Worm (Caenorhabditis elegans) whole organism, L3 larva: Measurements from ENCODE around the gene nfya-1.

ENCODE experiments used
- fos-1 ChIP-seq: fragments of 150-350 bp; optimal IDR thresholded peaks from 2 replicates; lab custom pipeline; 2014; ENCODE audit warnings: missing biosample characterization, missing genetic modification characterization
- nhr-77 ChIP-seq: fragments of 150-350 bp; optimal IDR thresholded peaks from 2 replicates; lab custom pipeline; 2014; ENCODE audit warnings: missing biosample characterization, missing genetic modification characterization

- TF ChIP-seq nhr-77 (tag; lab: Kevin White, UChicago) = no peak
- no peak for TF ChIP-seq fos-1 (tag; lab: Kevin White, UChicago)
Measured at ce11 chrX:11925243-11925642, 21.4 kb downstream of the nfya-1 start.
